Fruit fly (Drosophila melanogaster) whole organism, wandering third instar larva: ENCODE data around the gene CG13654.

ENCODE experiments used
- Abd-B ChIP-seq: fragments of >200 bp; optimal IDR thresholded peaks from 2 replicates; lab custom pipeline; 2017; ENCODE audit warnings: missing biosample characterization, missing genetic modification characterization
- CG32264 ChIP-seq: fragments of 200-800 bp; sonication (Bioruptor generic); optimal IDR thresholded peaks from 2 replicates; lab custom pipeline; 2016; ENCODE audit warnings: missing biosample characterization, missing genetic modification characterization
- CG9705 ChIP-seq: fragments of 200-800 bp; sonication (Bioruptor generic); optimal IDR thresholded peaks from 2 replicates; lab custom pipeline; 2018; ENCODE audit warnings: missing biosample characterization, mild to moderate bottlenecking, missing genetic modification characterization
- CrebA ChIP-seq: fragments of 200-800 bp; sonication (Bioruptor generic); optimal IDR thresholded peaks from 2 replicates; lab custom pipeline; 2016; ENCODE audit warnings: missing biosample characterization, mild to moderate bottlenecking, missing genetic modification characterization, borderline replicate concordance
- Dfd ChIP-seq: fragments of >200 bp; optimal IDR thresholded peaks from 2 replicates; lab custom pipeline; 2017; ENCODE audit warnings: missing biosample characterization, missing genetic modification characterization
- Dif ChIP-seq: fragments of 200-275, 200-300 bp; sonication (Bioruptor generic); optimal IDR thresholded peaks from 2 replicates; lab custom pipeline; 2018; ENCODE audit warnings: missing biosample characterization, missing genetic modification characterization; ENCODE audit not compliant: partially characterized antibody
- GATAd ChIP-seq: sonication (Bioruptor generic); optimal IDR thresholded peaks from 2 replicates; lab custom pipeline; 2016; ENCODE audit warnings: missing biosample characterization, missing genetic modification characterization
- HLH106 ChIP-seq: fragments of 200-800 bp; optimal IDR thresholded peaks from 3 replicates; lab custom pipeline; 2019; ENCODE audit warnings: missing biosample characterization, mild to moderate bottlenecking, missing genetic modification characterization, moderate library complexity
- Hnf4 ChIP-seq: fragments of 200-800 bp; sonication (Bioruptor generic); optimal IDR thresholded peaks from 2 replicates; lab custom pipeline; 2016; ENCODE audit warnings: missing biosample characterization, mild to moderate bottlenecking, missing genetic modification characterization
- Hr78 ChIP-seq: fragments of >200 bp; optimal IDR thresholded peaks from 2 replicates; lab custom pipeline; 2017; ENCODE audit warnings: missing biosample characterization, missing genetic modification characterization
- Hr83 ChIP-seq: fragments of 200-300 bp; sonication (Bioruptor generic); optimal IDR thresholded peaks from 2 replicates; lab custom pipeline; 2016; ENCODE audit warnings: missing biosample characterization, mild to moderate bottlenecking, missing genetic modification characterization, moderate library complexity; ENCODE audit not compliant: poor library complexity, severe bottlenecking
- Jra ChIP-seq: sonication (Bioruptor generic); optimal IDR thresholded peaks from 2 replicates; lab custom pipeline; 2016; ENCODE audit warnings: missing biosample characterization, missing genetic modification characterization
- Mio ChIP-seq: sonication (Bioruptor generic); optimal IDR thresholded peaks from 2 replicates; lab custom pipeline; 2016; ENCODE audit warnings: missing biosample characterization, missing genetic modification characterization
- Myc ChIP-seq: fragments of >200 bp; optimal IDR thresholded peaks from 2 replicates; lab custom pipeline; 2017
- N ChIP-seq: fragments of >200 bp; optimal IDR thresholded peaks from 2 replicates; lab custom pipeline; 2018; ENCODE audit warnings: missing biosample characterization, missing external identifiers, missing genetic modification characterization
- OdsH ChIP-seq: fragments of 200-800 bp; sonication (Bioruptor generic); optimal IDR thresholded peaks from 2 replicates; lab custom pipeline; 2016; ENCODE audit warnings: missing biosample characterization, mild to moderate bottlenecking, missing genetic modification characterization
- Rel ChIP-seq, 2 experiments: fragments of 200-800 bp; sonication (Bioruptor generic) in 1 of 2; optimal IDR thresholded peaks; 2 replicates in 1 of 2; 3 replicates in 1 of 2; lab custom pipeline; 2016 to 2019; ENCODE audit warnings: mild to moderate bottlenecking in 2 of 2, missing biosample characterization in 2 of 2, missing genetic modification characterization in 2 of 2, moderate library complexity in 1 of 2
- Sp1 ChIP-seq: fragments of 200-800 bp; sonication (Bioruptor generic); optimal IDR thresholded peaks from 3 replicates; lab custom pipeline; 2019; ENCODE audit warnings: missing biosample characterization, mild to moderate bottlenecking, missing genetic modification characterization, moderate library complexity
- Vsx2 ChIP-seq: fragments of 200-300, 225-300 bp; sonication (Bioruptor generic); optimal IDR thresholded peaks from 2 replicates; lab custom pipeline; 2018; ENCODE audit warnings: missing biosample characterization, missing genetic modification characterization; ENCODE audit not compliant: partially characterized antibody
- br ChIP-seq: fragments of 200-800 bp; sonication (Bioruptor generic); optimal IDR thresholded peaks from 2 replicates; lab custom pipeline; 2016; ENCODE audit warnings: missing biosample characterization, missing genetic modification characterization
- brk ChIP-seq: fragments of 200-800 bp; sonication (Bioruptor generic); optimal IDR thresholded peaks from 2 replicates; lab custom pipeline; 2016; ENCODE audit warnings: missing biosample characterization, mild to moderate bottlenecking, missing genetic modification characterization
- dl ChIP-seq, 2 experiments: fragments of 175-275, 200-275 bp in 1 of 2; fragments of 200-275 bp in 1 of 2; sonication (Bioruptor generic); optimal IDR thresholded peaks; lab custom pipeline; 2018; ENCODE audit warnings: mild to moderate bottlenecking in 2 of 2, missing biosample characterization in 2 of 2, missing genetic modification characterization in 2 of 2, moderate library complexity in 2 of 2; ENCODE audit not compliant: partially characterized antibody in 2 of 2, insufficient read depth in 1 of 2
- dmrt93B ChIP-seq: fragments of 200-800 bp; sonication (Bioruptor generic); optimal IDR thresholded peaks from 2 replicates; lab custom pipeline; 2018; ENCODE audit warnings: missing biosample characterization, mild to moderate bottlenecking, missing genetic modification characterization
- dsf ChIP-seq: sonication (Bioruptor generic); optimal IDR thresholded peaks from 2 replicates; lab custom pipeline; 2016; ENCODE audit warnings: missing biosample characterization, missing genetic modification characterization, borderline replicate concordance
- ey ChIP-seq: fragments of 200-800 bp; sonication (Bioruptor generic); optimal IDR thresholded peaks from 2 replicates; lab custom pipeline; 2016; ENCODE audit warnings: missing biosample characterization, missing genetic modification characterization
- foxo ChIP-seq, 2 experiments: fragments of 200-800 bp; sonication (Bioruptor generic); optimal IDR thresholded peaks; 2 replicates in 1 of 2; 3 replicates in 1 of 2; lab custom pipeline; 2016 to 2017; ENCODE audit warnings: missing biosample characterization in 2 of 2, missing genetic modification characterization in 2 of 2
- fru ChIP-seq: fragments of 200-800 bp; sonication (Bioruptor generic); optimal IDR thresholded peaks from 3 replicates; lab custom pipeline; 2016; ENCODE audit warnings: missing biosample characterization, mild to moderate bottlenecking, missing genetic modification characterization
- h ChIP-seq: fragments of 200-800 bp; sonication (Bioruptor generic); optimal IDR thresholded peaks from 3 replicates; lab custom pipeline; 2016; ENCODE audit warnings: missing biosample characterization, mild to moderate bottlenecking, missing genetic modification characterization
- jim ChIP-seq: fragments of 175-275, 200-325 bp; sonication (Bioruptor generic); optimal IDR thresholded peaks from 2 replicates; lab custom pipeline; 2016; ENCODE audit warnings: missing biosample characterization, mild to moderate bottlenecking, missing genetic modification characterization
- lola ChIP-seq: fragments of >200 bp; optimal IDR thresholded peaks from 2 replicates; lab custom pipeline; 2017; ENCODE audit warnings: missing biosample characterization, missing genetic modification characterization
- pan ChIP-seq: fragments of >200 bp; optimal IDR thresholded peaks from 2 replicates; lab custom pipeline; 2017
- psq ChIP-seq: fragments of 200-800 bp; sonication (Bioruptor generic); optimal IDR thresholded peaks from 3 replicates; lab custom pipeline; 2017; ENCODE audit warnings: missing biosample characterization, mild to moderate bottlenecking, missing genetic modification characterization, moderate library complexity
- rgr ChIP-seq: fragments of 200-800 bp; sonication (Bioruptor generic); optimal IDR thresholded peaks from 3 replicates; lab custom pipeline; 2016; ENCODE audit warnings: missing biosample characterization, mild to moderate bottlenecking, missing genetic modification characterization
- sage ChIP-seq: fragments of 200-800 bp; sonication (Bioruptor generic); optimal IDR thresholded peaks from 2 replicates; lab custom pipeline; 2016; ENCODE audit warnings: missing biosample characterization, mild to moderate bottlenecking, missing genetic modification characterization
- sv ChIP-seq: fragments of 200-800 bp; sonication (Bioruptor generic); optimal IDR thresholded peaks from 3 replicates; lab custom pipeline; 2016; ENCODE audit warnings: missing biosample characterization, missing genetic modification characterization
- tai ChIP-seq: sonication (Bioruptor generic); optimal IDR thresholded peaks from 2 replicates; lab custom pipeline; 2016; ENCODE audit warnings: missing biosample characterization, missing genetic modification characterization
- usp ChIP-seq: fragments of >200 bp; optimal IDR thresholded peaks from 2 replicates; lab custom pipeline; 2017; ENCODE audit warnings: missing biosample characterization, missing genetic modification characterization
- woc ChIP-seq: sonication (Bioruptor generic); optimal IDR thresholded peaks from 2 replicates; lab custom pipeline; 2016; ENCODE audit warnings: missing biosample characterization, mild to moderate bottlenecking, missing genetic modification characterization

Gene CG13654

DNA sequence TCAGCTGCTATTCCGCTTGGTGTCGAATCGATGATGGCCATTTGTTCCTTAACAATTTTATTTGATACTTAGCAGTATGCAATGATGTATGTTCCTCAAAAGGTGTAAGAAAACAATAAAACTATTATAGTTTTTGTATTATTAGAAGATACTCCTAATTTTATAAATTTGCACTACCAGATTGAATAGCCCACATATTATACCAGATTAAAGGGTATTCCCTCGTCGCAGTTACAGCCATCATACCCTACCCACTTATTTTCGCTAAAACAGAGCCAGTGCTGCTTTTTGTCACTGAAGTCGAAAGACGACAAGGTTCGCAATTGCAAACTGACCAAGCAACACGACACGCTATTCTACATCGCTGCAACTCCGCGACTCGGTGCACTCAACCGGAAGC, 22.2 kb upstream of the CG13654 start:
- TF ChIP-seq sv (no peak), tai (GFP tag; lab: Kevin White, UChicago) (no peak), lola (GFP tag; lab: Kevin White, UChicago) (no peak), OdsH (GFP tag; lab: Kevin White, UChicago) (no peak), GATAd (GFP tag; lab: Kevin White, UChicago) (no peak)

DNA sequence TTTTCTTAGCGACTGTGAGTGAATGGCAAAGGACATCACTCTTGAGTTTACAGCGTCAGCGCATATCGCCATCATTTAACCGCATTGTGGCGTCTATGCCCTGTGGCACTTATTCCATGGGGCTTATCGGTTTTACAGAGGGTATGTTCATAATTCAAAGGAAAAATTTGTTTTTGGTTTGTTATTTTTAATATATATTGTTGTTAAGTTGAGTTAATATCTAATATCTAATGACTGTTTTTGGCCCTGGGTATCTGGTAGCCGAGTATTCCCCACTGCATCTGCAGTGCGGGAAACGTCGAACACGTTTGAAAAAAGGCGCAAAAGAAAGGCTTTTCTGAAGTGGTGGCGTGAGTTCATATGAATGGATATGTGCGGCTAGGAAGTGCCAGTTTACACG, 21.1 kb upstream of the CG13654 start:
- TF ChIP-seq Abd-B (GFP tag; lab: Kevin White, UChicago) (no peak), Sp1 (GFP tag; lab: Kevin White, UChicago) (peak; percentile 86), dl (GFP tag; optimal IDR thresholded peaks at IDR 0.05; lab: Kevin White, UChicago; ENCODE audit: insufficient read depth in 1 of 2, partially characterized antibody in 2 of 2) (no peak), CG32264 (GFP tag; lab: Kevin White, UChicago) (no peak), CG9705 (GFP tag; lab: Kevin White, UChicago) (peak; percentile 42), Hr78 (GFP tag; lab: Kevin White, UChicago) (no peak), brk (GFP tag; lab: Kevin White, UChicago) (peak; percentile 86), sv (peak; percentile 46), dmrt93B (GFP tag; lab: Kevin White, UChicago) (peak; percentile 48), Hnf4 (GFP tag; lab: Kevin White, UChicago) (peak; percentile 75), sage (GFP tag; lab: Kevin White, UChicago) (peak; percentile 22), tai (GFP tag; lab: Kevin White, UChicago) (no peak), br (GFP tag; lab: Kevin White, UChicago) (peak; percentile 83), GATAd (GFP tag; lab: Kevin White, UChicago) (no peak), Mio (no peak), woc (GFP tag; lab: Kevin White, UChicago) (peak; percentile 51), usp (GFP tag; lab: Kevin White, UChicago) (no peak), ey (GFP tag; lab: Kevin White, UChicago) (peak; percentile 90), pan (lab: Kevin White, UChicago) (no peak), fru (GFP tag; lab: Kevin White, UChicago) (peak; percentile 68), Dif (GFP tag; lab: Kevin White, UChicago) (no peak), OdsH (GFP tag; lab: Kevin White, UChicago) (peak; percentile 89), rgr (peak; percentile 90), HLH106 (tag; lab: Kevin White, UChicago) (peak; percentile 85), dsf (GFP tag; lab: Kevin White, UChicago) (no peak), Hr83 (GFP tag; lab: Kevin White, UChicago) (no peak), Myc (lab: Kevin White, UChicago) (no peak), CrebA (GFP tag; lab: Kevin White, UChicago) (no peak), Jra (no peak), Rel (GFP tag; optimal IDR thresholded peaks at IDR 0.05; lab: Kevin White, UChicago) (no peak), Rel (tag; optimal IDR thresholded peaks at IDR 0.05; lab: Kevin White, UChicago) (peak; percentile 38), foxo (GFP tag; optimal IDR thresholded peaks at IDR 0.05; lab: Kevin White, UChicago) (peak in 1 of 2 experiments; percentile 80), psq (GFP tag; lab: Kevin White, UChicago) (peak; percentile 81), lola (GFP tag; lab: Kevin White, UChicago) (no peak), Vsx2 (GFP tag; lab: Kevin White, UChicago) (no peak), h (GFP tag; lab: Kevin White, UChicago) (peak; percentile 69), N (no peak), jim (GFP tag; lab: Kevin White, UChicago) (no peak), Dfd (GFP tag; lab: Kevin White, UChicago) (no peak)
- TF ChIP-seq, all 38 proteins: peak for 18
